Worm (Caenorhabditis elegans): ENCODE results near the gene C49A9.4.

DNA sequence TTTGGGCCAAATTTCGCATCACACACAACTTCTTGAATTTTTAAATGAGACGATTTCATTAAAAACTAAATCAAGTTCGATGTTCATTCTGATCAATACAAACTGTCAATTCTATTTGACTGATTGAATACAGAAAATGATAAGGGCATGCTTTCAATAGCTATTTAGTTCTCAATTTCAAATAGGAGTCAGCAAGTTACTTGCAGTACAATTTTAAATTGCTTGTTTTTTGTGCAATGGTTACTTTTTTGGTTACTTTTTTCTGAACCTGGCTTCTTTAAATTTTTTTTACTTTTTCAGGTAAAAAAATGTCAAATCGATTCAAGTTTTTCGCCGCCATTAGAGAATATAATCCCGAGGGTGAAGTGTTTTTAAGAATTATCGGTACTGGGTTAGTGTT is 5.7 kb downstream of the C49A9.4 start, which contains the start of gene C49A9.2:
- TF ChIP-seq nhr-28 (tag; optimal IDR thresholded peaks at IDR 0.05): peak; percentile 18
- TF ChIP-seq F49E8.2 (tag; optimal IDR thresholded peaks at IDR 0.05; ENCODE audit: borderline replicate concordance): no peak
- no peak for TF ChIP-seq ama-1 (optimal IDR thresholded peaks at IDR 0.05)
- no peak for TF ChIP-seq dve-1 (tag; optimal IDR thresholded peaks at IDR 0.05; ENCODE audit: insufficient read depth)
- no peak for TF ChIP-seq nhr-42 (GFP tag; IDR thresholded peaks at IDR 0.05)
- TF ChIP-seq T20F7.1 (GFP tag; optimal IDR thresholded peaks at IDR 0.05): no peak
- no peak for TF ChIP-seq Y105C5A.15 (GFP tag; IDR thresholded peaks at IDR 0.05)
- TF ChIP-seq aha-1 (tag): no peak
- TF ChIP-seq fkh-10 (GFP tag; optimal IDR thresholded peaks at IDR 0.05): no peak
- TF ChIP-seq madf-9 (GFP tag; conservative IDR thresholded peaks at IDR 0.05): no peak

Measured in whole organism, L4 larva.